Worm (Caenorhabditis elegans) whole organism, L4 larva: ENCODE data around the gene F01D5.3.

ENCODE experiments used
- F44E2.7 ChIP-seq: fragments of 200-800 bp; sonication (Bioruptor generic); IDR thresholded peaks from 2 replicates; pipeline ENCODE4 v2.1.2; 2022; ENCODE audit warnings: missing genetic modification characterization, missing compliant biosample characterization
- daf-19 ChIP-seq: fragments of 200-800 bp; sonication (Bioruptor generic); conservative IDR thresholded peaks from 2 replicates; pipeline ENCODE4 v1.3.6; 2022; ENCODE audit warnings: missing genetic modification characterization, missing compliant biosample characterization
- fkh-10 ChIP-seq: fragments of 150-350 bp; optimal IDR thresholded peaks from 2 replicates; lab custom pipeline; 2014; ENCODE audit warnings: missing biosample characterization, missing genetic modification reagents, missing genetic modification characterization
- hlh-11 ChIP-seq: fragments of 200-800 bp; sonication (Bioruptor generic); optimal IDR thresholded peaks from 2 replicates; lab custom pipeline; 2018; ENCODE audit warnings: mild to moderate bottlenecking, missing genetic modification characterization, missing compliant biosample characterization
- hmg-1.1 ChIP-seq: fragments of 200-800 bp; sonication (Bioruptor generic); IDR thresholded peaks from 2 replicates; pipeline ENCODE4 v1.3.6; 2022; ENCODE audit warnings: missing genetic modification reagents, missing genetic modification characterization, missing compliant biosample characterization
- jun-1 ChIP-seq: fragments of 150-350 bp; optimal IDR thresholded peaks from 2 replicates; lab custom pipeline; 2014; ENCODE audit warnings: missing biosample characterization, missing genetic modification reagents, missing genetic modification characterization
- lin-29 ChIP-seq: fragments of 200-800 bp; sonication (Bioruptor generic); IDR thresholded peaks from 2 replicates; pipeline ENCODE4 v1.3.6; 2022; ENCODE audit warnings: missing genetic modification reagents, missing genetic modification characterization, missing compliant biosample characterization
- lin-39 ChIP-seq: fragments of 150-350 bp; optimal IDR thresholded peaks from 2 replicates; lab custom pipeline; 2014; ENCODE audit warnings: missing biosample characterization, missing genetic modification reagents, missing genetic modification characterization
- nhr-237 ChIP-seq: sonication (generic microtip); optimal IDR thresholded peaks from 2 replicates; lab custom pipeline; 2017; ENCODE audit warnings: missing biosample characterization, missing genetic modification characterization
- nhr-77 ChIP-seq: fragments of 150-350 bp; optimal IDR thresholded peaks from 2 replicates; lab custom pipeline; 2014; ENCODE audit warnings: missing biosample characterization, missing genetic modification characterization
- pha-4 ChIP-seq, 2 experiments: fragments of 150-350 bp in 1 of 2; fragments of 200-800 bp in 1 of 2; sonication (Bioruptor generic) in 1 of 2; IDR thresholded peaks in 1 of 2; optimal IDR thresholded peaks in 1 of 2; 2 replicates each; pipeline versions ENCODE4 v1.3.6 to Lab custom; 2014 to 2022; ENCODE audit warnings: missing genetic modification characterization in 2 of 2, missing genetic modification reagents in 2 of 2, missing biosample characterization in 1 of 2, missing compliant biosample characterization in 1 of 2
- snpc-4 ChIP-seq: fragments of 150-350 bp; optimal IDR thresholded peaks from 2 replicates; lab custom pipeline; 2014; ENCODE audit warnings: missing biosample characterization, missing genetic modification characterization
- tra-1 ChIP-seq: fragments of 200-800 bp; sonication (Bioruptor generic); IDR thresholded peaks from 2 replicates; pipeline ENCODE4 v1.3.6; 2022; ENCODE audit warnings: missing genetic modification reagents, missing genetic modification characterization, missing compliant biosample characterization
- ztf-7 ChIP-seq: fragments of 150-350 bp; optimal IDR thresholded peaks from 2 replicates; lab custom pipeline; 2014; ENCODE audit warnings: missing biosample characterization, missing genetic modification characterization

DNA sequence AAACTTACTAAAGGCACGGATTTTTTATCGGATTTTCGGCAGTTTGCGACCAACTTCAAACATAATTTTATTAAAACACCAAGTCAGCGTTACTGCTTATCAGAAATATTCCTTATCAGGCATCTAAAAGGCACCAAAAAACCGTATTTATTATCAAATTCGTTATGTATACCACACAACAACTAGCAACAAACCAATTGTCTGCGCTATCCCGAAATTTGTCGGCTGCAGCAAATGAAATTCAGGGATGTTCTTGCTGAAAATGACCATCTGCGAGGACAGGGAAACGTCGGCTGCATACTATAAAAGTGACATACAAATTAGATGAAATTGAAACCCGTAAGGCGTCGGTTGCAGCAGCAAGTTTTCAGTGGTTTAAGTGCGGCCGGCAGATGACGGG is 2.0 kb downstream of the F01D5.3 start:
- TF ChIP-seq snpc-4 (tag; lab: Kevin White, UChicago): no peak
- no peak for TF ChIP-seq nhr-237 (tag; lab: Kevin White, UChicago)
- no peak for TF ChIP-seq hlh-11 (tag; lab: Kevin White, UChicago)
- TF ChIP-seq F44E2.7 (GFP tag; lab: Robert Waterston, UW): no peak
- TF ChIP-seq hmg-1.1 (GFP tag; lab: Robert Waterston, UW): no peak
- no peak for TF ChIP-seq pha-4 (GFP tag; IDR thresholded peaks at IDR 0.05; lab: Robert Waterston, UW)
- no peak for TF ChIP-seq pha-4 (tag; optimal IDR thresholded peaks at IDR 0.05; lab: Kevin White, UChicago)
- TF ChIP-seq lin-29 (GFP tag; lab: Robert Waterston, UW): no peak
- no peak for TF ChIP-seq fkh-10
- no peak for TF ChIP-seq daf-19 (GFP tag; lab: Robert Waterston, UW)
- no peak for TF ChIP-seq jun-1
- no peak for TF ChIP-seq lin-39 (tag; lab: Kevin White, UChicago)
- TF ChIP-seq nhr-77 (tag; lab: Kevin White, UChicago): no peak
- TF ChIP-seq ztf-7 (tag; lab: Kevin White, UChicago): no peak
- TF ChIP-seq tra-1 (GFP tag; lab: Robert Waterston, UW): no peak
